Fruit fly (Drosophila melanogaster) whole organism, wandering third instar larva: ENCODE results near the gene Suv3.

Experiments used
- Abd-B ChIP-seq: fragments of >200 bp; optimal IDR thresholded peaks from 2 replicates; lab custom pipeline; 2017; ENCODE audit warnings: missing biosample characterization, missing genetic modification characterization
- CG32264 ChIP-seq: fragments of 200-800 bp; sonication (Bioruptor generic); optimal IDR thresholded peaks from 2 replicates; lab custom pipeline; 2016; ENCODE audit warnings: missing biosample characterization, missing genetic modification characterization
- CG9705 ChIP-seq: fragments of 200-800 bp; sonication (Bioruptor generic); optimal IDR thresholded peaks from 2 replicates; lab custom pipeline; 2018; ENCODE audit warnings: missing biosample characterization, mild to moderate bottlenecking, missing genetic modification characterization
- CrebA ChIP-seq: fragments of 200-800 bp; sonication (Bioruptor generic); optimal IDR thresholded peaks from 2 replicates; lab custom pipeline; 2016; ENCODE audit warnings: missing biosample characterization, mild to moderate bottlenecking, missing genetic modification characterization, borderline replicate concordance
- Dfd ChIP-seq: fragments of >200 bp; optimal IDR thresholded peaks from 2 replicates; lab custom pipeline; 2017; ENCODE audit warnings: missing biosample characterization, missing genetic modification characterization
- Dif ChIP-seq: fragments of 200-275, 200-300 bp; sonication (Bioruptor generic); optimal IDR thresholded peaks from 2 replicates; lab custom pipeline; 2018; ENCODE audit warnings: missing biosample characterization, missing genetic modification characterization; ENCODE audit not compliant: partially characterized antibody
- GATAd ChIP-seq: sonication (Bioruptor generic); optimal IDR thresholded peaks from 2 replicates; lab custom pipeline; 2016; ENCODE audit warnings: missing biosample characterization, missing genetic modification characterization
- HLH106 ChIP-seq: fragments of 200-800 bp; optimal IDR thresholded peaks from 3 replicates; lab custom pipeline; 2019; ENCODE audit warnings: missing biosample characterization, mild to moderate bottlenecking, missing genetic modification characterization, moderate library complexity
- Hnf4 ChIP-seq: fragments of 200-800 bp; sonication (Bioruptor generic); optimal IDR thresholded peaks from 2 replicates; lab custom pipeline; 2016; ENCODE audit warnings: missing biosample characterization, mild to moderate bottlenecking, missing genetic modification characterization
- Hr83 ChIP-seq: fragments of 200-300 bp; sonication (Bioruptor generic); optimal IDR thresholded peaks from 2 replicates; lab custom pipeline; 2016; ENCODE audit warnings: missing biosample characterization, mild to moderate bottlenecking, missing genetic modification characterization, moderate library complexity; ENCODE audit not compliant: poor library complexity, severe bottlenecking
- Jra ChIP-seq: sonication (Bioruptor generic); optimal IDR thresholded peaks from 2 replicates; lab custom pipeline; 2016; ENCODE audit warnings: missing biosample characterization, missing genetic modification characterization
- Mio ChIP-seq: sonication (Bioruptor generic); optimal IDR thresholded peaks from 2 replicates; lab custom pipeline; 2016; ENCODE audit warnings: missing biosample characterization, missing genetic modification characterization
- Myc ChIP-seq: fragments of >200 bp; optimal IDR thresholded peaks from 2 replicates; lab custom pipeline; 2017
- N ChIP-seq: fragments of >200 bp; optimal IDR thresholded peaks from 2 replicates; lab custom pipeline; 2018; ENCODE audit warnings: missing biosample characterization, missing external identifiers, missing genetic modification characterization
- OdsH ChIP-seq: fragments of 200-800 bp; sonication (Bioruptor generic); optimal IDR thresholded peaks from 2 replicates; lab custom pipeline; 2016; ENCODE audit warnings: missing biosample characterization, mild to moderate bottlenecking, missing genetic modification characterization
- Sp1 ChIP-seq: fragments of 200-800 bp; sonication (Bioruptor generic); optimal IDR thresholded peaks from 3 replicates; lab custom pipeline; 2019; ENCODE audit warnings: missing biosample characterization, mild to moderate bottlenecking, missing genetic modification characterization, moderate library complexity
- Vsx2 ChIP-seq: fragments of 200-300, 225-300 bp; sonication (Bioruptor generic); optimal IDR thresholded peaks from 2 replicates; lab custom pipeline; 2018; ENCODE audit warnings: missing biosample characterization, missing genetic modification characterization; ENCODE audit not compliant: partially characterized antibody
- br ChIP-seq: fragments of 200-800 bp; sonication (Bioruptor generic); optimal IDR thresholded peaks from 2 replicates; lab custom pipeline; 2016; ENCODE audit warnings: missing biosample characterization, missing genetic modification characterization
- brk ChIP-seq: fragments of 200-800 bp; sonication (Bioruptor generic); optimal IDR thresholded peaks from 2 replicates; lab custom pipeline; 2016; ENCODE audit warnings: missing biosample characterization, mild to moderate bottlenecking, missing genetic modification characterization
- dl ChIP-seq, 2 experiments: fragments of 175-275, 200-275 bp in 1 of 2; fragments of 200-275 bp in 1 of 2; sonication (Bioruptor generic); optimal IDR thresholded peaks; lab custom pipeline; 2018; ENCODE audit warnings: mild to moderate bottlenecking in 2 of 2, missing biosample characterization in 2 of 2, missing genetic modification characterization in 2 of 2, moderate library complexity in 2 of 2; ENCODE audit not compliant: partially characterized antibody in 2 of 2, insufficient read depth in 1 of 2
- dmrt93B ChIP-seq: fragments of 200-800 bp; sonication (Bioruptor generic); optimal IDR thresholded peaks from 2 replicates; lab custom pipeline; 2018; ENCODE audit warnings: missing biosample characterization, mild to moderate bottlenecking, missing genetic modification characterization
- dsf ChIP-seq: sonication (Bioruptor generic); optimal IDR thresholded peaks from 2 replicates; lab custom pipeline; 2016; ENCODE audit warnings: missing biosample characterization, missing genetic modification characterization, borderline replicate concordance
- ey ChIP-seq: fragments of 200-800 bp; sonication (Bioruptor generic); optimal IDR thresholded peaks from 2 replicates; lab custom pipeline; 2016; ENCODE audit warnings: missing biosample characterization, missing genetic modification characterization
- fru ChIP-seq: fragments of 200-800 bp; sonication (Bioruptor generic); optimal IDR thresholded peaks from 3 replicates; lab custom pipeline; 2016; ENCODE audit warnings: missing biosample characterization, mild to moderate bottlenecking, missing genetic modification characterization
- h ChIP-seq: fragments of 200-800 bp; sonication (Bioruptor generic); optimal IDR thresholded peaks from 3 replicates; lab custom pipeline; 2016; ENCODE audit warnings: missing biosample characterization, mild to moderate bottlenecking, missing genetic modification characterization
- jim ChIP-seq: fragments of 175-275, 200-325 bp; sonication (Bioruptor generic); optimal IDR thresholded peaks from 2 replicates; lab custom pipeline; 2016; ENCODE audit warnings: missing biosample characterization, mild to moderate bottlenecking, missing genetic modification characterization
- pan ChIP-seq: fragments of >200 bp; optimal IDR thresholded peaks from 2 replicates; lab custom pipeline; 2017
- psq ChIP-seq: fragments of 200-800 bp; sonication (Bioruptor generic); optimal IDR thresholded peaks from 3 replicates; lab custom pipeline; 2017; ENCODE audit warnings: missing biosample characterization, mild to moderate bottlenecking, missing genetic modification characterization, moderate library complexity
- rgr ChIP-seq: fragments of 200-800 bp; sonication (Bioruptor generic); optimal IDR thresholded peaks from 3 replicates; lab custom pipeline; 2016; ENCODE audit warnings: missing biosample characterization, mild to moderate bottlenecking, missing genetic modification characterization
- sage ChIP-seq: fragments of 200-800 bp; sonication (Bioruptor generic); optimal IDR thresholded peaks from 2 replicates; lab custom pipeline; 2016; ENCODE audit warnings: missing biosample characterization, mild to moderate bottlenecking, missing genetic modification characterization
- tai ChIP-seq: sonication (Bioruptor generic); optimal IDR thresholded peaks from 2 replicates; lab custom pipeline; 2016; ENCODE audit warnings: missing biosample characterization, missing genetic modification characterization
- usp ChIP-seq: fragments of >200 bp; optimal IDR thresholded peaks from 2 replicates; lab custom pipeline; 2017; ENCODE audit warnings: missing biosample characterization, missing genetic modification characterization
- woc ChIP-seq: sonication (Bioruptor generic); optimal IDR thresholded peaks from 2 replicates; lab custom pipeline; 2016; ENCODE audit warnings: missing biosample characterization, mild to moderate bottlenecking, missing genetic modification characterization

Suv3 gene

dm6 chr3R:4340174-4340573 lies 28.8 kb downstream of the Suv3 start:
- no peak for TF ChIP-seq tai (GFP tag; lab: Kevin White, UChicago)

dm6 chr3R:4341177-4341576 lies 29.8 kb downstream of the Suv3 start:
- no peak for TF ChIP-seq Sp1 (GFP tag; lab: Kevin White, UChicago)
- no peak for TF ChIP-seq CG9705 (GFP tag; lab: Kevin White, UChicago)
- TF ChIP-seq brk (GFP tag; lab: Kevin White, UChicago), result no peak
- TF ChIP-seq Myc (lab: Kevin White, UChicago), result no peak
- no peak for TF ChIP-seq GATAd (GFP tag; lab: Kevin White, UChicago)
- no peak for TF ChIP-seq Vsx2 (GFP tag; lab: Kevin White, UChicago)
- no peak for TF ChIP-seq jim (GFP tag; lab: Kevin White, UChicago)
- TF ChIP-seq sage (GFP tag; lab: Kevin White, UChicago), result no peak
- TF ChIP-seq usp, result no peak

dm6 chr3R:4346636-4347035 lies 35.3 kb downstream of the Suv3 start, which contains the start of gene hkb:
hkb (minus strand) TSS chr3R:4346646.
- no peak for TF ChIP-seq rgr (GFP tag; lab: Kevin White, UChicago)
- TF ChIP-seq Dfd, result peak; percentile 2
- TF ChIP-seq, all 38 proteins: peak for 1

- TF ChIP-seq Abd-B (no peak), N (no peak)
Observed at dm6 chr3R:4348197-4348814, 37.0 kb downstream of the Suv3 start.

- TF ChIP-seq sage (GFP tag; lab: Kevin White, UChicago) (no peak), dl (GFP tag; optimal IDR thresholded peaks at IDR 0.05; lab: Kevin White, UChicago; ENCODE audit: insufficient read depth in 1 of 2, partially characterized antibody in 2 of 2) (no peak), N (no peak), Myc (lab: Kevin White, UChicago) (no peak), Hnf4 (GFP tag; lab: Kevin White, UChicago) (no peak), pan (lab: Kevin White, UChicago) (no peak), CG9705 (GFP tag; lab: Kevin White, UChicago) (no peak), GATAd (GFP tag; lab: Kevin White, UChicago) (no peak), psq (GFP tag; lab: Kevin White, UChicago) (no peak), Sp1 (GFP tag; lab: Kevin White, UChicago) (no peak), CrebA (GFP tag; lab: Kevin White, UChicago) (no peak), dmrt93B (no peak), Dif (GFP tag; lab: Kevin White, UChicago) (no peak), br (GFP tag; lab: Kevin White, UChicago) (no peak), Jra (no peak)
Observed at dm6 chr3R:4350199-4350598, 38.8 kb downstream of the Suv3 start.

- TF ChIP-seq fru (GFP tag; lab: Kevin White, UChicago) (no peak), GATAd (GFP tag; lab: Kevin White, UChicago) (no peak), Dfd (no peak), ey (GFP tag; lab: Kevin White, UChicago) (no peak), Myc (lab: Kevin White, UChicago) (no peak), Mio (GFP tag; lab: Kevin White, UChicago) (no peak), usp (no peak), CG32264 (GFP tag; lab: Kevin White, UChicago) (no peak), Dif (GFP tag; lab: Kevin White, UChicago) (no peak), dsf (GFP tag; lab: Kevin White, UChicago) (no peak), Hr83 (no peak), OdsH (no peak), woc (GFP tag; lab: Kevin White, UChicago) (no peak), br (GFP tag; lab: Kevin White, UChicago) (no peak), jim (GFP tag; lab: Kevin White, UChicago) (no peak), Jra (no peak), h (GFP tag; lab: Kevin White, UChicago) (no peak), HLH106 (tag; lab: Kevin White, UChicago) (no peak), dmrt93B (no peak), dl (GFP tag; optimal IDR thresholded peaks at IDR 0.05; lab: Kevin White, UChicago; ENCODE audit: insufficient read depth in 1 of 2, partially characterized antibody in 2 of 2) (no peak)
Observed at dm6 chr3R:4353569-4353968, 42.2 kb downstream of the Suv3 start.
